Worm (Caenorhabditis elegans) whole organism, L1 larva: ENCODE results near the gene Y47D3A.20.

ENCODE experiments used
- aha-1 ChIP-seq: fragments of 150-350 bp; optimal IDR thresholded peaks from 2 replicates; lab custom pipeline; 2014; ENCODE audit warnings: missing biosample characterization, missing genetic modification characterization
- ama-1 ChIP-seq: fragments of 150-350 bp; optimal IDR thresholded peaks from 2 replicates; lab custom pipeline; 2014
- blmp-1 ChIP-seq: fragments of 150-350 bp; optimal IDR thresholded peaks from 2 replicates; lab custom pipeline; 2014; ENCODE audit warnings: missing biosample characterization, missing genetic modification characterization
- ceh-8 ChIP-seq: fragments of 200-800 bp; sonication (Bioruptor generic); optimal IDR thresholded peaks from 2 replicates; lab custom pipeline; 2018; ENCODE audit warnings: mild to moderate bottlenecking, missing genetic modification characterization, moderate library complexity, missing compliant biosample characterization
- ceh-88 ChIP-seq: fragments of 200-800 bp; sonication (Bioruptor generic); IDR thresholded peaks from 2 replicates; pipeline ENCODE4 v1.3.6; 2022; ENCODE audit warnings: missing genetic modification characterization, missing compliant biosample characterization
- dpl-1 ChIP-seq, 3 experiments: fragments of 150-350 bp in 2 of 3; sonication (generic microtip) in 1 of 3; optimal IDR thresholded peaks; 2 replicates each; lab custom pipeline; 2014 to 2017; ENCODE audit warnings: missing biosample characterization in 3 of 3, missing genetic modification characterization in 3 of 3, missing genetic modification reagents in 3 of 3
- dsc-1 ChIP-seq: sonication (generic microtip); optimal IDR thresholded peaks from 2 replicates; lab custom pipeline; 2016; ENCODE audit warnings: mild to moderate bottlenecking, missing genetic modification characterization, missing compliant biosample characterization
- egl-27 ChIP-seq, 2 experiments: fragments of 150-350 bp in 1 of 2; sonication (generic microtip); optimal IDR thresholded peaks; 3 replicates each; lab custom pipeline; 2017 to 2018; ENCODE audit warnings: missing biosample characterization in 2 of 2, missing genetic modification characterization in 2 of 2, missing genetic modification reagents in 2 of 2
- elt-2 ChIP-seq: sonication (generic microtip); optimal IDR thresholded peaks from 2 replicates; lab custom pipeline; 2016; ENCODE audit warnings: missing genetic modification characterization, mild to moderate bottlenecking, inconsistent platforms, missing compliant biosample characterization, missing genetic modification reagents
- fkh-10 ChIP-seq: sonication (generic microtip); optimal IDR thresholded peaks from 2 replicates; lab custom pipeline; 2017; ENCODE audit warnings: missing biosample characterization, missing genetic modification reagents, missing genetic modification characterization
- fkh-8 ChIP-seq: sonication (generic microtip); optimal IDR thresholded peaks from 2 replicates; lab custom pipeline; 2016; ENCODE audit warnings: mild to moderate bottlenecking, missing genetic modification characterization, missing compliant biosample characterization
- fos-1 ChIP-seq: fragments of 150-350 bp; optimal IDR thresholded peaks from 2 replicates; lab custom pipeline; 2014; ENCODE audit warnings: missing biosample characterization, missing genetic modification characterization
- grh-1 ChIP-seq: fragments of 200-800 bp; sonication (Bioruptor generic); IDR thresholded peaks from 2 replicates; pipeline ENCODE4 v1.3.6; 2022; ENCODE audit warnings: missing genetic modification reagents, missing genetic modification characterization, missing compliant biosample characterization
- hlh-4 ChIP-seq: sonication (generic microtip); optimal IDR thresholded peaks from 2 replicates; lab custom pipeline; 2016; ENCODE audit warnings: mild to moderate bottlenecking, missing genetic modification characterization, missing compliant biosample characterization
- irx-1 ChIP-seq: sonication (generic microtip); optimal IDR thresholded peaks from 2 replicates; lab custom pipeline; 2016; ENCODE audit warnings: missing genetic modification characterization, missing compliant biosample characterization
- lin-35 ChIP-seq, 2 experiments: fragments of 150-350 bp; optimal IDR thresholded peaks; 2 replicates each; lab custom pipeline; 2014; ENCODE audit warnings: missing biosample characterization in 2 of 2, missing genetic modification characterization in 2 of 2, missing genetic modification reagents in 2 of 2
- lin-39 ChIP-seq: fragments of 150-350 bp; optimal IDR thresholded peaks from 2 replicates; lab custom pipeline; 2014; ENCODE audit warnings: missing biosample characterization, missing genetic modification reagents, missing genetic modification characterization
- lsy-2 ChIP-seq, 2 experiments: fragments of 150-350 bp; optimal IDR thresholded peaks; 2 replicates each; lab custom pipeline; 2014; ENCODE audit warnings: missing biosample characterization in 2 of 2, missing genetic modification characterization in 2 of 2
- mep-1 ChIP-seq: fragments of 150-350 bp; optimal IDR thresholded peaks from 2 replicates; lab custom pipeline; 2014; ENCODE audit warnings: missing biosample characterization, missing genetic modification characterization
- nhr-19 ChIP-seq: fragments of 200-800 bp; sonication (Bioruptor generic); conservative IDR thresholded peaks from 2 replicates; pipeline ENCODE4 v1.3.6; 2022; ENCODE audit warnings: missing genetic modification characterization, missing compliant biosample characterization
- nhr-20 ChIP-seq: sonication (generic microtip); optimal IDR thresholded peaks from 2 replicates; lab custom pipeline; 2016; ENCODE audit warnings: mild to moderate bottlenecking, missing genetic modification characterization, missing compliant biosample characterization
- nhr-28 ChIP-seq: fragments of 150-350 bp; optimal IDR thresholded peaks from 2 replicates; lab custom pipeline; 2014; ENCODE audit warnings: missing biosample characterization, missing genetic modification characterization
- nhr-47 ChIP-seq: sonication (generic microtip); optimal IDR thresholded peaks from 2 replicates; lab custom pipeline; 2016; ENCODE audit warnings: mild to moderate bottlenecking, missing genetic modification characterization, moderate library complexity, missing compliant biosample characterization
- nhr-71 ChIP-seq: sonication (generic microtip); optimal IDR thresholded peaks from 2 replicates; lab custom pipeline; 2016; ENCODE audit warnings: mild to moderate bottlenecking, missing genetic modification characterization, moderate library complexity, missing compliant biosample characterization
- nhr-77 ChIP-seq: fragments of 150-350 bp; optimal IDR thresholded peaks from 2 replicates; lab custom pipeline; 2014; ENCODE audit warnings: missing biosample characterization, missing genetic modification characterization
- nhr-90 ChIP-seq: sonication (generic microtip); optimal IDR thresholded peaks from 2 replicates; lab custom pipeline; 2016; ENCODE audit warnings: mild to moderate bottlenecking, missing genetic modification characterization, missing compliant biosample characterization; ENCODE audit not compliant: poor library complexity
- pag-3 ChIP-seq: sonication (generic microtip); optimal IDR thresholded peaks from 2 replicates; lab custom pipeline; 2017; ENCODE audit warnings: missing genetic modification characterization, mild to moderate bottlenecking, missing compliant biosample characterization, antibody characterized with exemption, borderline replicate concordance; ENCODE audit not compliant: insufficient read depth
- pqm-1 ChIP-seq: sonication (generic microtip); optimal IDR thresholded peaks from 3 replicates; lab custom pipeline; 2017; ENCODE audit warnings: missing biosample characterization, missing genetic modification characterization
- skn-1 ChIP-seq: fragments of 150-350 bp; optimal IDR thresholded peaks from 2 replicates; lab custom pipeline; 2014; ENCODE audit warnings: missing biosample characterization, missing genetic modification characterization
- snu-23 ChIP-seq: sonication (generic microtip); optimal IDR thresholded peaks from 2 replicates; lab custom pipeline; 2016; ENCODE audit warnings: missing genetic modification characterization, missing compliant biosample characterization
- tbx-2 ChIP-seq: sonication (generic microtip); optimal IDR thresholded peaks from 2 replicates; lab custom pipeline; 2016; ENCODE audit warnings: missing genetic modification characterization, missing compliant biosample characterization
- unc-130 ChIP-seq: fragments of 150-350 bp; optimal IDR thresholded peaks from 2 replicates; lab custom pipeline; 2017; ENCODE audit warnings: missing biosample characterization, missing genetic modification characterization, inconsistent platforms
- unc-86 ChIP-seq: sonication (generic microtip); optimal IDR thresholded peaks from 2 replicates; lab custom pipeline; 2016; ENCODE audit warnings: missing genetic modification characterization, missing compliant biosample characterization
- vab-15 ChIP-seq: sonication (generic microtip); optimal IDR thresholded peaks from 2 replicates; lab custom pipeline; 2017; ENCODE audit warnings: missing genotype, mild to moderate bottlenecking, missing genetic modification characterization, missing compliant biosample characterization
- zag-1 ChIP-seq: fragments of 150-350 bp; optimal IDR thresholded peaks from 2 replicates; lab custom pipeline; 2014; ENCODE audit warnings: missing biosample characterization, missing genetic modification characterization
- zip-4 ChIP-seq: fragments of 200-800 bp; sonication (Bioruptor generic); optimal IDR thresholded peaks from 2 replicates; lab custom pipeline; 2018; ENCODE audit warnings: mild to moderate bottlenecking, missing genetic modification characterization, moderate library complexity, missing compliant biosample characterization
- ztf-4 ChIP-seq: fragments of 150-350 bp; optimal IDR thresholded peaks from 2 replicates; lab custom pipeline; 2014; ENCODE audit warnings: missing biosample characterization, missing genetic modification characterization

Gene Y47D3A.20

DNA sequence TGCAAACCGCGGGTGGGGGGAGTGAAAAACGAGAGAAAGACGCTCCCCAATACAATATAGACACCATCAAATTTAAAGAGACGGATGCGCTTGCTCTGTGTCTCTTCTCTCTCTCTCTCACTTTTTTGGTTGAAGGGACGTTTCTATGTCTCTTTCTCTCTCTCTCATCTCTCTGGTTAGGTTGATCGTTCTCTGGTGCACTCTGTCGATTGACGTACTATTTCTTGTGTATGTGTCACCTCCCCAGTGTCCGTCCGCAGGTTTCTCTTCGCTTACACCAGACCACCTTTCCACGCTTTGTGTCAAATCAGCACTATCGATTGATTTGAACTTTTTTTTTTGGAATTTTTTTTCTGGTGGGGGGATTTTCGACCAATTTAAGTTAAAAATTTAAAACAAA is 31.4 kb upstream of the Y47D3A.20 start (continued):
- TF ChIP-seq nhr-47, result peak; percentile 72
- TF ChIP-seq dsc-1 (tag; lab: Kevin White, UChicago), result peak; percentile 35
- peak; percentile 83 for TF ChIP-seq fos-1
- no peak for TF ChIP-seq nhr-28 (tag; lab: Kevin White, UChicago)
- peak; percentile 94 for TF ChIP-seq nhr-19 (GFP tag; lab: Robert Waterston, UW)
- TF ChIP-seq blmp-1, result peak; percentile 89
- no peak for TF ChIP-seq aha-1 (tag; lab: Kevin White, UChicago)
- TF ChIP-seq snu-23 (GFP tag; lab: Kevin White, UChicago), result peak; percentile 90
- TF ChIP-seq vab-15 (tag; lab: Kevin White, UChicago), result no peak
- TF ChIP-seq ztf-4 (tag; lab: Kevin White, UChicago), result peak; percentile 49
- peak; percentile 86 for TF ChIP-seq nhr-71 (tag; lab: Kevin White, UChicago)
- peak; percentile 68 for TF ChIP-seq nhr-90 (tag; lab: Kevin White, UChicago)
- peak; percentile 20 for TF ChIP-seq irx-1 (tag; lab: Kevin White, UChicago)
- TF ChIP-seq nhr-77 (tag; lab: Kevin White, UChicago), result peak; percentile 68
- peak; percentile 60 for TF ChIP-seq tbx-2 (tag; lab: Kevin White, UChicago)
- TF ChIP-seq nhr-20 (tag; lab: Kevin White, UChicago), result peak; percentile 84
- peak; percentile 70 to 75 for TF ChIP-seq lin-35 (GFP tag; optimal IDR thresholded peaks at IDR 0.05; lab: Kevin White, UChicago)
- TF ChIP-seq egl-27 (tag; optimal IDR thresholded peaks at IDR 0.05; lab: Kevin White, UChicago), result no peak

DNA sequence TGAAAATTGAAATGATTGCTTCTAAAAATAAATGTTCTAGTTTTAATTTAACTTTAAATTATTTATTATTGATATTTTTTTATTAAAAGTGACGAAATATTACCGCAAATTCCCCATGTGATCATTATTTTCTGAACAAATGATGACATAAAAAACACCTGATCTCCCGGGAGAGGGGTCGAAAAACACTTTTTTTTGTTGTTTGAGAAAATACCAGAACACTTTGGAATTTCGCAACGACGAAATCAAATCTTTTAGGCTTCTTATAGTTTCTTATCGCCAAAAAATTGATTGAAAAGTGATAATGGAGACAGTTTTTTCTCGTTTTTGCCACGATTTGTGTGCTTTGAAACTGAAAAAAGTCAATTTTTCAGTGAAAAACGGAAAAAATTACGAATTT is 30.5 kb upstream of the Y47D3A.20 start:
- TF ChIP-seq fos-1, result no peak
- TF ChIP-seq ceh-8 (GFP tag; lab: Kevin White, UChicago), result no peak
- TF ChIP-seq skn-1, result peak; percentile 96
- no peak for TF ChIP-seq nhr-90 (tag; lab: Kevin White, UChicago)
- TF ChIP-seq nhr-19 (GFP tag; lab: Robert Waterston, UW), result no peak
- TF ChIP-seq lin-35 (GFP tag; optimal IDR thresholded peaks at IDR 0.05; lab: Kevin White, UChicago), result peak in 1 of 2 experiments; percentile 28
- no peak for TF ChIP-seq lsy-2 (tag; optimal IDR thresholded peaks at IDR 0.05; lab: Kevin White, UChicago)

DNA sequence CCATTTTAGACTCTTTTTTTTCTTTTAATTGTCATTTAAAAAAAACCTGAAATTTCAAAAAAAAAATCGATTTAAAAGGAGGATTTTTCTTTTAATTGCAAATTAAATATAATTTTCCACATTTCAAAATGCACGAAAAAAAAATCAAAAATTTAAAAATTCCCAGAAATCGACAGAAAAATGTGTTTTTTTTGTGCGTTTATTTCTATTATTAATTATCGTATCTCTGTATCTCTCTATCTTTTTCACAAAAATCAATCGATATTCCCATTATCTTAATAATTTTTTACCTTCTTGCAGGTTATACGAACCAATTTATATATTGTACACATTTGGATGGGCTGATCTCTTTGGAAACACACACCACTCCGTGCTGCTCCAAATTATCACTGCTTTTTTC is 30.0 kb upstream of the Y47D3A.20 start, which contains the start of gene rsks-1:
Gene rsks-1 (plus strand): TSS at position 301 of the 400 bp plus-strand sequence.
- no peak for TF ChIP-seq fkh-10 (GFP tag; lab: Kevin White, UChicago)
- no peak for TF ChIP-seq elt-2 (tag; lab: Kevin White, UChicago)

DNA sequence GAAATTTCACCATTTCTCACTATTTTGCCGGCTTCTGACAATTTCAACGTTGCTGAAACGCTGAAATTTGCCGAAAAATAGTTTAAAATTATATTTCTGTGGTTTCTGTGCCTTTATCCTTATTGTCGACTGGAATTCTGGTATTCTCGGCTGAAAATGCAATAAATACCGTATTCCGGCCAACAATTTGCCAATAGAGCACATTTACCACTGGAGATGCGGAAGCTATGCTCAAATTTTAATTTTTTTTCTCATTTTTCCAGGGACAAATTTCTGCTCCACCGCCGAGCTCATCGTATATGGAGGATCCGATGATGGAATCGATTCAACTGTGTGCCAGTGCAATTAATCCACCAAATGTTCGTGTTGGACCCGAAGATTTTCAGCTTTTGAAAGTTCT is 28.3 kb upstream of the Y47D3A.20 start:
- TF ChIP-seq dpl-1 (GFP tag; optimal IDR thresholded peaks at IDR 0.05; lab: Kevin White, UChicago), result no peak
- TF ChIP-seq fkh-8 (tag; lab: Kevin White, UChicago), result no peak
- no peak for TF ChIP-seq nhr-71 (tag; lab: Kevin White, UChicago)
- TF ChIP-seq ama-1 (lab: Kevin White, UChicago), result no peak
- TF ChIP-seq zag-1, result no peak
- TF ChIP-seq ceh-88 (GFP tag; lab: Robert Waterston, UW), result no peak
- no peak for TF ChIP-seq skn-1
- no peak for TF ChIP-seq unc-130 (tag; lab: Kevin White, UChicago)
- TF ChIP-seq pqm-1, result no peak
- TF ChIP-seq pag-3 (tag; lab: Kevin White, UChicago), result no peak
- no peak for TF ChIP-seq hlh-4 (tag; lab: Kevin White, UChicago)
- no peak for TF ChIP-seq zip-4 (GFP tag; lab: Kevin White, UChicago)
- TF ChIP-seq lin-39, result no peak
- no peak for TF ChIP-seq unc-86 (tag; lab: Kevin White, UChicago)
- no peak for TF ChIP-seq lin-35 (GFP tag; optimal IDR thresholded peaks at IDR 0.05; lab: Kevin White, UChicago)
- no peak for TF ChIP-seq mep-1
- TF ChIP-seq grh-1 (GFP tag; lab: Robert Waterston, UW), result no peak
